Fruit fly (Drosophila melanogaster) whole organism, adult: Measurements from ENCODE around the gene spn-B.

Experiments
- CG11617 ChIP-seq: fragments of 200-800 bp; sonication (Bioruptor generic); optimal IDR thresholded peaks from 2 replicates; lab custom pipeline; 2017; ENCODE audit warnings: mild to moderate bottlenecking, missing biosample characterization, missing genetic modification reagents, missing genetic modification characterization
- CG12768 ChIP-seq: fragments of 200-800 bp; sonication (Bioruptor generic); optimal IDR thresholded peaks from 2 replicates; lab custom pipeline; 2017; ENCODE audit warnings: missing biosample characterization, missing genetic modification characterization, mild to moderate bottlenecking, moderate library complexity, missing genetic modification reagents
- CG14711 ChIP-seq: fragments of 200-800 bp; sonication (Bioruptor generic); optimal IDR thresholded peaks from 2 replicates; lab custom pipeline; 2018; ENCODE audit warnings: missing biosample characterization, mild to moderate bottlenecking, missing genetic modification characterization, moderate library complexity
- CG1620 ChIP-seq: fragments of 200-800 bp; sonication (Bioruptor generic); optimal IDR thresholded peaks from 2 replicates; lab custom pipeline; 2016; ENCODE audit warnings: missing biosample characterization, missing genetic modification characterization
- CG33017 ChIP-seq: fragments of 200-800 bp; sonication (Bioruptor generic); optimal IDR thresholded peaks from 2 replicates; lab custom pipeline; 2018; ENCODE audit warnings: missing biosample characterization, mild to moderate bottlenecking, missing genetic modification characterization, moderate library complexity
- CG5204 ChIP-seq: fragments of 200-800 bp; sonication (Bioruptor generic); optimal IDR thresholded peaks from 2 replicates; lab custom pipeline; 2016; ENCODE audit warnings: missing biosample characterization, missing genetic modification characterization
- CG7045 ChIP-seq: fragments of 200-800 bp; sonication (Bioruptor generic); optimal IDR thresholded peaks from 2 replicates; lab custom pipeline; 2017; ENCODE audit warnings: missing biosample characterization, mild to moderate bottlenecking, missing genetic modification characterization
- CG7101 ChIP-seq: fragments of 200-800 bp; sonication (Bioruptor generic); optimal IDR thresholded peaks from 2 replicates; lab custom pipeline; 2018; ENCODE audit warnings: missing biosample characterization, mild to moderate bottlenecking, missing genetic modification characterization, moderate library complexity
- Clk ChIP-seq: fragments of 200-800 bp; sonication (Bioruptor generic); optimal IDR thresholded peaks from 2 replicates; lab custom pipeline; 2017; ENCODE audit warnings: missing biosample characterization, missing genetic modification characterization
- Crg-1 ChIP-seq: fragments of 200-800 bp; sonication (Bioruptor generic); optimal IDR thresholded peaks from 2 replicates; lab custom pipeline; 2016; ENCODE audit warnings: missing biosample characterization, missing genetic modification characterization
- Hr96 ChIP-seq: fragments of 200-800 bp; sonication (Bioruptor generic); optimal IDR thresholded peaks from 2 replicates; lab custom pipeline; 2016; ENCODE audit warnings: missing biosample characterization, missing genetic modification characterization
- Mnt ChIP-seq: fragments of 200-800 bp; sonication (Bioruptor generic); optimal IDR thresholded peaks from 2 replicates; lab custom pipeline; 2016; ENCODE audit warnings: missing biosample characterization, mild to moderate bottlenecking, missing genetic modification characterization
- bab1 ChIP-seq: fragments of 200-800 bp; sonication (Bioruptor generic); optimal IDR thresholded peaks from 3 replicates; lab custom pipeline; 2019; ENCODE audit warnings: missing biosample characterization, mild to moderate bottlenecking, missing genetic modification characterization, moderate library complexity
- cic ChIP-seq: fragments of 200-800 bp; sonication (Bioruptor generic); optimal IDR thresholded peaks from 2 replicates; lab custom pipeline; 2017; ENCODE audit warnings: missing biosample characterization, mild to moderate bottlenecking, missing genetic modification characterization, moderate library complexity
- cnc ChIP-seq, 2 experiments: fragments of >200 bp; optimal IDR thresholded peaks; 2 replicates each; lab custom pipeline; 2017
- kay ChIP-seq: fragments of 200-800 bp; sonication (Bioruptor generic); peaks from one replicate; lab custom pipeline; 2016; ENCODE audit warnings: missing biosample characterization, missing genetic modification characterization, borderline replicate concordance
- ovo ChIP-seq: fragments of 200-800 bp; sonication (Bioruptor generic); optimal IDR thresholded peaks from 2 replicates; lab custom pipeline; 2016; ENCODE audit warnings: missing biosample characterization, missing genetic modification characterization
- pad ChIP-seq: fragments of 200-800 bp; sonication (Bioruptor generic); optimal IDR thresholded peaks from 3 replicates; lab custom pipeline; 2017; ENCODE audit warnings: missing biosample characterization, missing genetic modification characterization, mild to moderate bottlenecking, moderate library complexity, missing genetic modification reagents
- tj ChIP-seq: fragments of 200-800 bp; sonication (Bioruptor generic); optimal IDR thresholded peaks from 3 replicates; lab custom pipeline; 2017; ENCODE audit warnings: missing biosample characterization, mild to moderate bottlenecking, missing genetic modification characterization, moderate library complexity
- toe ChIP-seq: fragments of 200-800 bp; sonication (Bioruptor generic); optimal IDR thresholded peaks from 2 replicates; lab custom pipeline; 2016; ENCODE audit warnings: missing biosample characterization, missing genetic modification characterization

The spn-B gene

DNA sequence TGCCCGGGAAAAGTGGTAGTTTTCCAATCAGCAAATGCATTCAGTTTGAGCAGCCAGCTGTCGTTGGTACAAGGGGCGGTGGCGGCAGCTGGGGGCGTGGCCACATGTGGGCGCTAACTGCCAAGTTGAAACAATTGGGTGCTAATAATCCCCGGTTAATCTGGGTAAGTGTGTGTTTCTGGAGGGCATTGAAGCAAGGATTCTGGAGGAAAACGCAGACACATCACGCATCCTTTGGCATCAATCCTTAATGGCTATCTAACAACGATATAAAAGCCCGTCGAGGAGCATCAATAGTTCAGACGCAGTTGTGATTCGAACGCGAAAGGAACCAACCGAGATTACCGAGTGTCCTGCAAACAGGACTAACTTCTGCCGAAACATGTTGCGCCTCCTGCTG lies 13.3 kb upstream of the spn-B start, which contains the start of gene Crz:
Gene Crz, plus strand, starts transcription at position 301 of the 400 bp plus-strand sequence.
- no peak for TF ChIP-seq CG7101 (tag; lab: Kevin White, UChicago)
- TF ChIP-seq CG12768 (GFP tag; lab: Kevin White, UChicago): no peak
- no peak for TF ChIP-seq CG14711 (tag; lab: Kevin White, UChicago)
- no peak for TF ChIP-seq ovo
- TF ChIP-seq tj (GFP tag; lab: Kevin White, UChicago): no peak
- TF ChIP-seq CG7045 (GFP tag; lab: Kevin White, UChicago): no peak
- no peak for TF ChIP-seq Clk
- no peak for TF ChIP-seq toe (GFP tag; lab: Kevin White, UChicago)
- TF ChIP-seq Mnt: no peak
- TF ChIP-seq cnc (optimal IDR thresholded peaks at IDR 0.05; lab: Kevin White, UChicago): no peak
- TF ChIP-seq bab1 (GFP tag; lab: Kevin White, UChicago): no peak
- no peak for TF ChIP-seq Crg-1 (GFP tag; lab: Kevin White, UChicago)

DNA sequence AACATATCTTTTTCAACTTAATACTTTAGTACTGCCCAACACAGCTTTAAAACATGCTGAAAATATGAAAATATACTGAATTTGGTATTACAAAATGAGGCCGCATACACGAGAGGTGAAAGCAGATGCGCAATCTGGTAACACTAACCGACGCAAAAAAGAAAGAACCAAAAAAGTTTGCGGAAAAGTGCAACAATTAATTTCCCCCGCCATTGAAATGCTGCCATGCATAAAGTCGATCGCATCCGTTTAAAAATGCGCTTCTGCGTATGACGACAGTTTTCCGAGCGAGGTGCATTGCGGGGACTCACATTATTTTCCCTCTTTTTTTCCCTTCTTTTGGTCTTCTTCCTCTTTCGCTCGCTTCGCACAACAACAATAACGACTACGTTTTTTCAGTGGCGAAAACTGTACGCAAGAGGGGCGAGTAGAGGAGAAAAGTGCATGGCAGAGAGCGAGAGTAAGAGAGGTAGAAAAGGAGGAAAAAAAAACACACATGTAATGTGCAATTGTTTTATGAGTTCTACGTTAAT lies 11.9 kb upstream of the spn-B start, which contains the start of gene Set8:
Gene Set8, plus strand, starts transcription at position 127 of the 533 bp plus-strand sequence.
- TF ChIP-seq CG1620 (GFP tag; lab: Kevin White, UChicago): no peak
- peak; percentile 67 for TF ChIP-seq pad (GFP tag; lab: Kevin White, UChicago)
- TF ChIP-seq CG11617 (GFP tag; lab: Kevin White, UChicago): peak; percentile 56
- TF ChIP-seq Crg-1 (GFP tag; lab: Kevin White, UChicago): peak; percentile 36
- no peak for TF ChIP-seq cnc (optimal IDR thresholded peaks at IDR 0.05; lab: Kevin White, UChicago)
- TF ChIP-seq Clk: no peak
- TF ChIP-seq Mnt: peak; percentile 86
- TF ChIP-seq toe (GFP tag; lab: Kevin White, UChicago): no peak
- TF ChIP-seq CG12768 (GFP tag; lab: Kevin White, UChicago): peak; percentile 70
- TF ChIP-seq tj (GFP tag; lab: Kevin White, UChicago): peak; percentile 34
- TF ChIP-seq CG7101 (tag; lab: Kevin White, UChicago): no peak
- TF ChIP-seq CG33017 (tag; lab: Kevin White, UChicago): peak; percentile 56
- no peak for TF ChIP-seq CG5204 (GFP tag; lab: Kevin White, UChicago)
- TF ChIP-seq bab1 (GFP tag; lab: Kevin White, UChicago): peak; percentile 56
- TF ChIP-seq CG14711 (tag; lab: Kevin White, UChicago): peak; percentile 33
- TF ChIP-seq cic (GFP tag; lab: Kevin White, UChicago): peak; percentile 74

DNA sequence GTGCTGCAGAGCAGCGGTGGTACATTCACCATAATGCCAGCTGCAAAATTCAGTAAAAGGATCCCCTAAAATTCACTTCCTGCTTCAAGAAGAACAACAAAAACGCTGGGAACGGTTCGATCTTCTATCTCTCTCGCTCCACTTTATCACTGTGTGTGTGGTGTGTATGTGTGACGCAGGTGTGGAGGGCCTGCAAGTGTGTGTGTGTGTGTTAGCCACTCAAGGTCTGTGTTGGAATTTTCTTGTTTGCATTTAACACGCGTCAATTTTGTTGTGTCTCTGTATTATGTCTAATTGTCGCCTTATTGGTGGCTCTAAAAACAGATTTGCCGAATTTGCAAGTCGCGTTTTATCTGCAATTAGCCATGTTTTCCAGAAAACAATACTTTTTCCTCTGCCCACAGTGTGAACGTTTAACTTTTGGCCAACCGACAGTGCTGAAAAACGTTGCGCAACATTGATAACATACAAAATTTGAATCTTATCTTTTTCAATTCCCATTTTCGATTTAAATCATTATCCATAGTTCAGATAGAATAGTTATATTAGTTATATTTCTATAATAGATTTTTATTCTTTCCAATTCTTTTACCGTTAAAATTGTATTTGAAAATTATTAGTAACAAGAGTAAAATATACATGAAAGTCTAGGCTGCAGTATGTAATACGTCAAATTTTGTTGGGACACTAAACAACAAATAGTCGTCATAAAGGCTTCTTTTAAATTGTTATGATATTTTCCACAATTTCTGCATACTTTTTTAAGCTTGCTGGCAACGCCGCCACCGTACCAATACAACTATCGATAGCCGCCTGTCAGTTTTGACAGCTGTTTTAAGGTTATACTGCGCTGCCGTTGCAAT lies 1.4 kb upstream of the spn-B start, which contains the start of the genes Afti and ATPsynE:
Gene Afti, minus strand, starts transcription at position 440 of the 863 bp plus-strand sequence.
Gene ATPsynE, plus strand, starts transcription at position 698 of the 863 bp plus-strand sequence.
- TF ChIP-seq Hr96 (GFP tag; lab: Kevin White, UChicago) (no peak), Mnt (peak; percentile 44), CG14711 (tag; lab: Kevin White, UChicago) (peak; percentile 30), ovo (peak; percentile 84), CG11617 (GFP tag; lab: Kevin White, UChicago) (peak; percentile 75), cic (GFP tag; lab: Kevin White, UChicago) (no peak), CG33017 (tag; lab: Kevin White, UChicago) (peak; percentile 56), CG7101 (tag; lab: Kevin White, UChicago) (peak; percentile 66), CG12768 (GFP tag; lab: Kevin White, UChicago) (peak; percentile 77), CG7045 (GFP tag; lab: Kevin White, UChicago) (peak; percentile 77), bab1 (GFP tag; lab: Kevin White, UChicago) (no peak), Clk (peak; percentile 79), CG5204 (GFP tag; lab: Kevin White, UChicago) (no peak), kay (no peak), tj (GFP tag; lab: Kevin White, UChicago) (peak; percentile 62), Crg-1 (GFP tag; lab: Kevin White, UChicago) (peak; percentile 41), pad (GFP tag; lab: Kevin White, UChicago) (peak; percentile 44), cnc (optimal IDR thresholded peaks at IDR 0.05; lab: Kevin White, UChicago) (no peak), CG1620 (GFP tag; lab: Kevin White, UChicago) (peak; percentile 77)

DNA sequence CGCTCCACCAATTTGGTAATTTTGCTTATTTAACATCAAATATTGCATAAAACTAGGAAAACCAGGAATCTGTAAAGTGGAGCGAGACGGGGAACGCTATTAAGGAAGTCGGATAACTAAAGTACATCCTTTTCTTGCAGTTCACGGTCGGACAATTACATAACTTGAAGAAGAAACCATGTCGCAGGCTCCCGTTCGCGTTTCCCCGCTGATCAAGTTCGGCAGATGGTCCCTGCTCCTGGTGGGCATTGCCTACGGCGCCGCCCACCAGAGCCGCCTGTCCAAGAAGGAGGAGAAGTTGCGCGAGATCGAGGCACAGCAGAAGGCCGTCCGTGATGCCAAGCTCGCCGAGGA lies 761 bp upstream of the spn-B start:
- TF ChIP-seq pad (GFP tag; lab: Kevin White, UChicago): no peak
- TF ChIP-seq Crg-1 (GFP tag; lab: Kevin White, UChicago): no peak
- no peak for TF ChIP-seq toe (GFP tag; lab: Kevin White, UChicago)
- no peak for TF ChIP-seq CG14711 (tag; lab: Kevin White, UChicago)
- TF ChIP-seq Mnt: no peak
- no peak for TF ChIP-seq ovo
- TF ChIP-seq CG33017 (tag; lab: Kevin White, UChicago): no peak
- no peak for TF ChIP-seq CG7101 (tag; lab: Kevin White, UChicago)
- no peak for TF ChIP-seq tj (GFP tag; lab: Kevin White, UChicago)
- no peak for TF ChIP-seq Hr96 (GFP tag; lab: Kevin White, UChicago)
- TF ChIP-seq CG11617 (GFP tag; lab: Kevin White, UChicago): no peak
- TF ChIP-seq CG7045 (GFP tag; lab: Kevin White, UChicago): no peak

DNA sequence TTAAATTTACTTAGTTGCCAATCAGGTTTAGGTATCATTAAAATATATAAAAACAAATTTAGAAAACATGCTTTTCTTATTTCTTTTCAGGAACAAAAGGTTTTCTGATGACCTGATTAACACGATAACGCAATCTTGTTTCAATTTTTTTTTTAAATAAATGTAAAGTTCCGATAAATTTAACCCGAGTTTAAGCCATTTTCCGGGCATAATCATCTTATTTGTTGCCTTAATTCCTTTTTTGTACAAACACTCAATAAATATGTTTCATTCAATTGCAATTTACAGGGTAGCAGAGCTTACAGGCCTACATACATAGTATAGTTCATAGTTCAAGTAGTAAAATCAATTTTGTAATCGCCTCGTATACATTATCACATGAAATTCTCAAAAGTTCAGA lies 1.7 kb downstream of the spn-B start:
- TF ChIP-seq Hr96 (GFP tag; lab: Kevin White, UChicago) (no peak), CG7101 (tag; lab: Kevin White, UChicago) (no peak), kay (peak; percentile 56)
